Fruit fly (Drosophila melanogaster) whole organism, embryonic: ENCODE measurements around the gene CG43322.

Experiments used
- Antp ChIP-seq: fragments of 200-800 bp; sonication (Bioruptor generic); optimal IDR thresholded peaks from 3 replicates; lab custom pipeline; 2016; ENCODE audit warnings: missing biosample characterization, missing genetic modification characterization
- C15 ChIP-seq: fragments of 200-800 bp; sonication (Bioruptor generic); IDR thresholded peaks from 3 replicates; pipeline ENCODE4 v1.3.6; 2022; ENCODE audit warnings: missing biosample characterization, missing genetic modification characterization
- CG10543 ChIP-seq: fragments of 200-800 bp; sonication (Bioruptor generic); optimal IDR thresholded peaks from 3 replicates; lab custom pipeline; 2017; ENCODE audit warnings: missing biosample characterization, mild to moderate bottlenecking, missing genetic modification characterization, moderate library complexity
- CG11093 ChIP-seq: fragments of 200-800 bp; sonication (Bioruptor generic); IDR thresholded peaks from 3 replicates; pipeline ENCODE4 v1.3.6; 2022; ENCODE audit warnings: missing biosample characterization, missing genetic modification characterization
- CG1529 ChIP-seq: fragments of 200-800 bp; sonication (Bioruptor generic); optimal IDR thresholded peaks from 3 replicates; lab custom pipeline; 2018; ENCODE audit warnings: missing biosample characterization, missing genetic modification characterization
- CG18764 ChIP-seq: fragments of 200-800 bp; sonication (Bioruptor generic); optimal IDR thresholded peaks from 3 replicates; lab custom pipeline; 2016; ENCODE audit warnings: missing biosample characterization, missing genetic modification characterization
- CG2678 ChIP-seq: fragments of 200-800 bp; sonication (Bioruptor generic); optimal IDR thresholded peaks from 3 replicates; lab custom pipeline; 2019; ENCODE audit warnings: missing biosample characterization, mild to moderate bottlenecking, missing genetic modification characterization, moderate library complexity
- CG31224 ChIP-seq: fragments of 200-800 bp; sonication (Bioruptor generic); IDR thresholded peaks from 2 replicates; pipeline ENCODE4 v1.3.6; 2022; ENCODE audit warnings: missing biosample characterization, missing genetic modification characterization
- CG31365 ChIP-seq: fragments of 200-800 bp; sonication (Bioruptor generic); optimal IDR thresholded peaks from 2 replicates; lab custom pipeline; 2018; ENCODE audit warnings: missing biosample characterization, mild to moderate bottlenecking, missing genetic modification characterization
- CG3281 ChIP-seq: fragments of 200-800 bp; sonication (Bioruptor generic); optimal IDR thresholded peaks from 3 replicates; lab custom pipeline; 2017; ENCODE audit warnings: missing biosample characterization, mild to moderate bottlenecking, missing genetic modification characterization
- CG42726 ChIP-seq: fragments of 200-800 bp; sonication (Bioruptor generic); IDR thresholded peaks from 2 replicates; pipeline ENCODE4 v1.3.6; 2022; ENCODE audit warnings: missing biosample characterization, missing genetic modification characterization; ENCODE audit not compliant: partially characterized antibody
- CG4328 ChIP-seq: fragments of 200-800 bp; sonication (Bioruptor generic); optimal IDR thresholded peaks from 3 replicates; lab custom pipeline; 2017; ENCODE audit warnings: missing biosample characterization, missing genetic modification reagents, missing genetic modification characterization
- CG4404 ChIP-seq: fragments of 200-800 bp; sonication (Bioruptor generic); IDR thresholded peaks from 2 replicates; pipeline ENCODE4 v1.3.6; 2022; ENCODE audit warnings: missing biosample characterization, missing genetic modification characterization
- CG6175 ChIP-seq: fragments of 200-800 bp; sonication (Bioruptor generic); IDR thresholded peaks from 3 replicates; pipeline ENCODE4 v1.3.6; 2022; ENCODE audit warnings: missing biosample characterization, missing genetic modification characterization
- CG6683 ChIP-seq: fragments of 200-800 bp; sonication (Bioruptor generic); optimal IDR thresholded peaks from 2 replicates; lab custom pipeline; 2017; ENCODE audit warnings: missing biosample characterization, mild to moderate bottlenecking, missing genetic modification characterization, missing genetic modification reagents
- CG6791 ChIP-seq: fragments of 200-800 bp; sonication (Bioruptor generic); IDR thresholded peaks from 3 replicates; pipeline ENCODE4 v1.3.6; 2022; ENCODE audit warnings: missing biosample characterization, missing genetic modification characterization; ENCODE audit not compliant: partially characterized antibody
- CG8281 ChIP-seq: fragments of 200-800 bp; sonication (Bioruptor generic); optimal IDR thresholded peaks from 2 replicates; lab custom pipeline; 2018; ENCODE audit warnings: missing biosample characterization, mild to moderate bottlenecking, missing genetic modification characterization, moderate library complexity
- CG9609 ChIP-seq: fragments of 200-800 bp; sonication (Bioruptor generic); optimal IDR thresholded peaks from 3 replicates; lab custom pipeline; 2016; ENCODE audit warnings: missing biosample characterization, missing genetic modification characterization
- E2f2 ChIP-seq: fragments of 200-800 bp; sonication (Bioruptor generic); IDR thresholded peaks from 2 replicates; pipeline ENCODE4 v1.3.6; 2022; ENCODE audit warnings: missing biosample characterization, missing genetic modification characterization
- Eip74EF ChIP-seq, 2 experiments: fragments of 200-800 bp in 1 of 2; fragments of >200 bp in 1 of 2; sonication (Bioruptor generic) in 1 of 2; optimal IDR thresholded peaks; 2 replicates each; lab custom pipeline; 2017 to 2019; ENCODE audit warnings: missing biosample characterization in 2 of 2, missing genetic modification characterization in 2 of 2, mild to moderate bottlenecking in 1 of 2, moderate library complexity in 1 of 2
- Fer1 ChIP-seq: fragments of 200-800 bp; sonication (Bioruptor generic); optimal IDR thresholded peaks from 2 replicates; lab custom pipeline; 2017; ENCODE audit warnings: missing biosample characterization, mild to moderate bottlenecking, missing genetic modification characterization
- Fer3 ChIP-seq: fragments of 200-800 bp; sonication (Bioruptor generic); optimal IDR thresholded peaks from 2 replicates; lab custom pipeline; 2018; ENCODE audit warnings: missing biosample characterization, mild to moderate bottlenecking, missing genetic modification characterization, moderate library complexity
- H2.0 ChIP-seq: fragments of 200-800 bp; sonication (Bioruptor generic); IDR thresholded peaks from 2 replicates; pipeline ENCODE4 v1.3.6; 2022; ENCODE audit warnings: missing biosample characterization, missing genetic modification characterization
- HmgD ChIP-seq: fragments of 200-800 bp; sonication (Bioruptor generic); optimal IDR thresholded peaks from 3 replicates; lab custom pipeline; 2016; ENCODE audit warnings: missing biosample characterization, missing genetic modification characterization
- Hmx ChIP-seq: fragments of 200-800 bp; sonication (Bioruptor generic); optimal IDR thresholded peaks from 2 replicates; lab custom pipeline; 2016; ENCODE audit warnings: missing biosample characterization, missing genetic modification characterization
- Nf-YC ChIP-seq: fragments of 200-800 bp; optimal IDR thresholded peaks from 3 replicates; lab custom pipeline; 2019; ENCODE audit warnings: missing biosample characterization, mild to moderate bottlenecking, missing genetic modification characterization, moderate library complexity
- Opbp ChIP-seq: fragments of 200-800 bp; sonication (Bioruptor generic); IDR thresholded peaks from 3 replicates; pipeline ENCODE4 v1.3.6; 2022; ENCODE audit warnings: missing biosample characterization, missing genetic modification characterization; ENCODE audit not compliant: partially characterized antibody
- PHDP ChIP-seq: fragments of 200-800 bp; sonication (Bioruptor generic); optimal IDR thresholded peaks from 3 replicates; lab custom pipeline; 2018; ENCODE audit warnings: missing biosample characterization, mild to moderate bottlenecking, missing genetic modification characterization, moderate library complexity
- Sry-δ ChIP-seq: fragments of 200-800 bp; sonication (Bioruptor generic); optimal IDR thresholded peaks from 2 replicates; lab custom pipeline; 2016; ENCODE audit warnings: missing biosample characterization, missing genetic modification characterization
- ap ChIP-seq: fragments of 200-800 bp; sonication (Bioruptor generic); IDR thresholded peaks from 2 replicates; pipeline ENCODE4 v1.3.6; 2022; ENCODE audit warnings: missing biosample characterization, missing genetic modification characterization
- ato ChIP-seq: fragments of 200-800 bp; sonication (Bioruptor generic); IDR thresholded peaks from 2 replicates; pipeline ENCODE4 v1.3.6; 2022; ENCODE audit warnings: missing biosample characterization, missing genetic modification characterization; ENCODE audit not compliant: partially characterized antibody
- az2 ChIP-seq: fragments of 200-800 bp; sonication (Bioruptor generic); optimal IDR thresholded peaks from 3 replicates; lab custom pipeline; 2016; ENCODE audit warnings: missing biosample characterization, missing genetic modification characterization
- bigmax ChIP-seq: fragments of 200-800 bp; sonication (Bioruptor generic); optimal IDR thresholded peaks from 2 replicates; lab custom pipeline; 2018; ENCODE audit warnings: missing biosample characterization, mild to moderate bottlenecking, missing genetic modification characterization
- cg ChIP-seq: fragments of 200-800 bp; sonication (Bioruptor generic); optimal IDR thresholded peaks from 3 replicates; lab custom pipeline; 2019; ENCODE audit warnings: missing biosample characterization, mild to moderate bottlenecking, missing genetic modification characterization, moderate library complexity
- chm ChIP-seq: fragments of 200-800 bp; sonication (Bioruptor generic); IDR thresholded peaks from 2 replicates; pipeline ENCODE4 v1.3.6; 2022; ENCODE audit warnings: missing biosample characterization, missing genetic modification characterization
- crp ChIP-seq, 2 experiments: fragments of 200-800 bp; sonication (Bioruptor generic); optimal IDR thresholded peaks; 2 replicates in 1 of 2; 3 replicates in 1 of 2; lab custom pipeline; 2017; ENCODE audit warnings: missing biosample characterization in 2 of 2, missing genetic modification characterization in 2 of 2, mild to moderate bottlenecking in 1 of 2, moderate library complexity in 1 of 2
- dimm ChIP-seq: fragments of 200-800 bp; sonication (Bioruptor generic); IDR thresholded peaks from 2 replicates; pipeline ENCODE4 v1.3.6; 2022; ENCODE audit warnings: missing biosample characterization, missing genetic modification characterization
- ems ChIP-seq: fragments of 200-800 bp; sonication (Bioruptor generic); optimal IDR thresholded peaks from 3 replicates; lab custom pipeline; 2016; ENCODE audit warnings: missing biosample characterization, missing genetic modification characterization
- eyg ChIP-seq: fragments of 200-800 bp; sonication (Bioruptor generic); optimal IDR thresholded peaks from 3 replicates; lab custom pipeline; 2016; ENCODE audit warnings: missing biosample characterization, missing genetic modification characterization
- gcm2 ChIP-seq: fragments of 200-800 bp; sonication (Bioruptor generic); optimal IDR thresholded peaks from 2 replicates; lab custom pipeline; 2016; ENCODE audit warnings: missing biosample characterization, missing genetic modification characterization
- inv ChIP-seq: fragments of 200-800 bp; sonication (Bioruptor generic); IDR thresholded peaks from 2 replicates; pipeline ENCODE4 v1.3.6; 2022; ENCODE audit warnings: missing biosample characterization, missing genetic modification characterization; ENCODE audit not compliant: partially characterized antibody
- kah ChIP-seq: fragments of 200-800 bp; sonication (Bioruptor generic); optimal IDR thresholded peaks from 2 replicates; lab custom pipeline; 2018; ENCODE audit warnings: missing biosample characterization, mild to moderate bottlenecking, missing genetic modification characterization
- lbe ChIP-seq: fragments of 200-800 bp; sonication (Bioruptor generic); optimal IDR thresholded peaks from 2 replicates; lab custom pipeline; 2016; ENCODE audit warnings: missing biosample characterization, mild to moderate bottlenecking, missing genetic modification characterization
- onecut ChIP-seq: fragments of 200-800 bp; sonication (Bioruptor generic); IDR thresholded peaks from 2 replicates; pipeline ENCODE4 v1.3.6; 2022; ENCODE audit warnings: missing biosample characterization, missing genetic modification characterization
- rib ChIP-seq: fragments of 200-800 bp; sonication (Bioruptor generic); IDR thresholded peaks from 2 replicates; pipeline ENCODE4 v1.3.6; 2022; ENCODE audit warnings: missing biosample characterization, missing genetic modification characterization
- scrt ChIP-seq: fragments of 200-800 bp; sonication (Bioruptor generic); optimal IDR thresholded peaks from 2 replicates; lab custom pipeline; 2018; ENCODE audit warnings: missing biosample characterization, mild to moderate bottlenecking, missing genetic modification characterization, moderate library complexity
- sr ChIP-seq: fragments of 200-800 bp; sonication (Bioruptor generic); IDR thresholded peaks from 3 replicates; pipeline ENCODE4 v1.3.6; 2022; ENCODE audit warnings: missing biosample characterization, missing genetic modification characterization
- usp ChIP-seq: fragments of >200 bp; optimal IDR thresholded peaks from 2 replicates; lab custom pipeline; 2017; ENCODE audit warnings: missing biosample characterization, missing genetic modification characterization

The CG43322 gene

dm6 chr2L:7038404-7039341 is 25.5 kb downstream of the CG43322 start:
- TF ChIP-seq CG31365 (tag; lab: Kevin White, UChicago) (no peak), CG18764 (GFP tag; lab: Kevin White, UChicago) (no peak), CG11093 (GFP tag; lab: Robert Waterston, UW) (no peak), onecut (GFP tag; lab: Robert Waterston, UW) (peak; percentile 36), CG6683 (GFP tag; lab: Kevin White, UChicago) (no peak), Sry-δ (GFP tag; lab: Kevin White, UChicago) (no peak), Antp (GFP tag; lab: Kevin White, UChicago) (no peak), HmgD (GFP tag; lab: Kevin White, UChicago) (no peak), Hmx (no peak), Eip74EF (GFP tag; optimal IDR thresholded peaks at IDR 0.05; lab: Kevin White, UChicago) (no peak), az2 (GFP tag; lab: Kevin White, UChicago) (no peak), inv (GFP tag; lab: Robert Waterston, UW) (no peak), ems (no peak), CG2678 (tag; lab: Kevin White, UChicago) (peak; percentile 16), lbe (GFP tag; lab: Kevin White, UChicago) (no peak), CG6175 (GFP tag; lab: Robert Waterston, UW) (peak; percentile 84; the same call in 2 of the 3 replicates), crp (GFP tag; optimal IDR thresholded peaks at IDR 0.05; lab: Kevin White, UChicago) (peak in 1 of 2 experiments; percentile 46), PHDP (tag; lab: Kevin White, UChicago) (no peak), sr (peak; percentile 96), CG3281 (GFP tag; lab: Kevin White, UChicago) (no peak), gcm2 (GFP tag; lab: Kevin White, UChicago) (no peak), CG31224 (GFP tag; lab: Robert Waterston, UW) (no peak), Nf-YC (tag; lab: Kevin White, UChicago) (no peak), rib (GFP tag; lab: Robert Waterston, UW) (0 out of 2 replicates have a peak, but pooled peaks have one; percentile 10), kah (GFP tag; lab: Kevin White, UChicago) (peak; percentile 29), Opbp (no peak), scrt (GFP tag; lab: Kevin White, UChicago) (peak; percentile 17), CG42726 (GFP tag; lab: Robert Waterston, UW) (0 out of 2 replicates have a peak, but pooled peaks have one; percentile 7), bigmax (no peak), dimm (GFP tag; lab: Robert Waterston, UW) (no peak), cg (GFP tag; lab: Kevin White, UChicago) (peak; percentile 94), CG9609 (GFP tag; lab: Kevin White, UChicago) (no peak), Fer1 (no peak), H2.0 (GFP tag; lab: Robert Waterston, UW) (no peak), Fer3 (tag; lab: Kevin White, UChicago) (no peak), CG4404 (no peak), CG10543 (GFP tag; lab: Kevin White, UChicago) (peak; percentile 1), CG4328 (GFP tag; lab: Kevin White, UChicago) (no peak), eyg (no peak), ato (GFP tag; lab: Robert Waterston, UW) (no peak), chm (0 out of 2 replicates have a peak, but pooled peaks have one; percentile 38), CG6791 (0 out of 3 replicates have a peak, but pooled peaks have one; percentile 28), CG8281 (no peak), C15 (GFP tag; lab: Robert Waterston, UW) (no peak), usp (GFP tag; lab: Kevin White, UChicago) (no peak), CG1529 (GFP tag; lab: Kevin White, UChicago) (no peak), E2f2 (no peak), ap (GFP tag; lab: Robert Waterston, UW) (no peak)
